Worm (Caenorhabditis elegans) whole organism, late embryonic: ENCODE data around the gene rbr-2.

Experiments
- ama-1 ChIP-seq: fragments of 150-350 bp; optimal IDR thresholded peaks from 2 replicates; lab custom pipeline; 2014
- hlh-15 ChIP-seq: sonication (generic microtip); optimal IDR thresholded peaks from 2 replicates; lab custom pipeline; 2016; ENCODE audit warnings: missing genetic modification characterization, missing compliant biosample characterization
- nfya-1 ChIP-seq: sonication (generic microtip); optimal IDR thresholded peaks from 2 replicates; lab custom pipeline; 2017; ENCODE audit warnings: missing genetic modification characterization, mild to moderate bottlenecking, missing compliant biosample characterization, antibody characterized with exemption, moderate library complexity
- unc-86 ChIP-seq: sonication (generic microtip); optimal IDR thresholded peaks from 2 replicates; lab custom pipeline; 2016; ENCODE audit warnings: missing genetic modification characterization, missing compliant biosample characterization

DNA sequence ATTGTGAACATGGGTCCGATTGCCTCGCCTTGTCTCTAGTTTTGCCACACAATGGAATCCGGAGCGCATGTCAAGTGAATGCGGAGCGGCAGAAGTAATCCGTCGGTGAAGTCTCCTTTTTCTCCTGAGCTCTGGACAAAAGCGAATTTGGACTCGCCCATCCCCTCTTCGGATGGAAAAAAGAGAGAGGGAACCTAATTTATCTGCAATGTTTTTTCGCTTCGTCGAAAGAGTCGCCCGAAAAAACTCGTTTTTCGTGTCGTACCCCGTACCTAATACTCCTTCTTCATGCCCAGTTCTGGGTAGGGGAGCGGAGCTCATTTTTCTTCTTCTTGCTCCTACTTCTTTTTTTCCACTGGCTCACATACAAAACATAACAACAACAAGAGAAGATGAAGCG lies 49.7 kb upstream of the rbr-2 start:
- TF ChIP-seq nfya-1 (tag; lab: Kevin White, UChicago): no peak
- TF ChIP-seq hlh-15 (tag; lab: Kevin White, UChicago): no peak
- TF ChIP-seq unc-86 (tag; lab: Kevin White, UChicago): no peak
- no peak for TF ChIP-seq ama-1
